Worm (Caenorhabditis elegans): Measurements from ENCODE around the gene K11H12.4.

ce11 chrIV:670455-670854 lies 5.2 kb downstream of the K11H12.4 start, which contains the start of gene K11H12.11:
- TF ChIP-seq snpc-4 (tag; optimal IDR thresholded peaks at IDR 0.05) (no peak), nfya-1 (tag; optimal IDR thresholded peaks at IDR 0.05; ENCODE audit: insufficient read depth) (no peak), unc-39 (tag; optimal IDR thresholded peaks at IDR 0.05) (no peak), egl-27 (tag; optimal IDR thresholded peaks at IDR 0.05) (no peak), nhr-11 (tag; optimal IDR thresholded peaks at IDR 0.05) (no peak), ama-1 (optimal IDR thresholded peaks at IDR 0.05) (no peak), ztf-11 (tag; optimal IDR thresholded peaks at IDR 0.05) (no peak), nhr-237 (tag; optimal IDR thresholded peaks at IDR 0.05) (no peak), aly-2 (tag; optimal IDR thresholded peaks at IDR 0.05) (no peak), fkh-10 (GFP tag; optimal IDR thresholded peaks at IDR 0.05) (no peak), jun-1 (tag; optimal IDR thresholded peaks at IDR 0.05) (no peak)
